Worm (Caenorhabditis elegans): ENCODE results near the gene srj-14.

DNA sequence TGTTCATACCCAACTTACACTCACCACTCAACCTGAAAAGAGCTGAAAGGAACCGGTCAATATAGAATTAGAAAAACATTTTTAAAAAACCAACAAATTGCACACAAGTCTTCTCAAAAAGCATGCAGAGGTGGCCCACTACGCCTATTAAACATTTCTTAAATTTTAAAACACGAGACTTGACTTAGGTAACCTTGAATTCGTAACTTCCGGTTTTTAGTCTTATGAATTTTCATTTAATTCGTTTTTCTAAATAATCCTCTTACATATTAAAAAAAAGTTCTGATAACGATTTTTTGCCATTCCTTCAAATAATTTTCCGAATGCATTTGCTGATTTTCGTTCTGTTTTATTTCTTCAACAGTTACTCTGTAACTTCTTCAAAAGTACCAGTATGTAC is 41.4 kb upstream of the srj-14 start, which contains the start of gene clec-7:
- TF ChIP-seq ceh-32 (tag; optimal IDR thresholded peaks at IDR 0.05; ENCODE audit: poor library complexity) (no peak), lin-13 (GFP tag; optimal IDR thresholded peaks at IDR 0.05) (no peak), ama-1 (optimal IDR thresholded peaks at IDR 0.05) (no peak), vab-7 (GFP tag; IDR thresholded peaks at IDR 0.05) (no peak), aha-1 (tag) (no peak), egl-27 (tag; optimal IDR thresholded peaks at IDR 0.05) (no peak), nhr-76 (tag; optimal IDR thresholded peaks at IDR 0.05) (no peak), zag-1 (tag; optimal IDR thresholded peaks at IDR 0.05) (no peak)

Measured in whole organism, L4 larva.